Worm (Caenorhabditis elegans): ENCODE measurements around the gene W03C9.6.
A peak's percentile ranks its signal among the peaks of the same experiment; 100 is the strongest.

W03C9.6 gene

DNA sequence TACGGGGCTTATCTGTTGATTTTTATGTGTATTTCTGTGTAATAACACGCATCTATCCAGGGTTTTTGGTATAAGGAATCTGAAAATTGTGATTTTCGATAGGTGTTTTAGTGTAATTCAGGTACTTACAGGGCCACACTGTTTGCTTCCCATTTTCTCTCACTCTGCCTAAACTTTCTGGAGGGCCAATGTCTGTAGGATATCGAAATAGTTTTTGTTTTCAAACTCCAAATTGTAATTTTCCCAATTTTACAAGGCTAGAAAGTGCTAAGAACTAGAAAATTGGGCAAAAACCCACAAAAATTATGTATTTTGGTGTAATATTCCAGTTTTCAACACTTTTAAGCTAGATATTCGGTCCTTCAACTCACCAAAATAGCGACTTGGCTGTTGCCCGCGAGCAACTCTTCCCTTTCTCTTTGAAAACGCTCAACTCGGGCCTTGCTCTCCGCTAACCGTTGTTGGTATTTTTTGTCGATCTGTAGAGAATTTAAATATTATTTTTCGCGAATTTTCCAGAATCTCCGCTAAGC lies 22.5 kb downstream of the W03C9.6 start:
- peak in 1 of 2 experiments; percentile 10 for TF ChIP-seq lsy-2 (tag; optimal IDR thresholded peaks at IDR 0.05)
- no peak for TF ChIP-seq lin-11 (tag; optimal IDR thresholded peaks at IDR 0.05)
- TF ChIP-seq ceh-82 (tag; optimal IDR thresholded peaks at IDR 0.05), result no peak

DNA sequence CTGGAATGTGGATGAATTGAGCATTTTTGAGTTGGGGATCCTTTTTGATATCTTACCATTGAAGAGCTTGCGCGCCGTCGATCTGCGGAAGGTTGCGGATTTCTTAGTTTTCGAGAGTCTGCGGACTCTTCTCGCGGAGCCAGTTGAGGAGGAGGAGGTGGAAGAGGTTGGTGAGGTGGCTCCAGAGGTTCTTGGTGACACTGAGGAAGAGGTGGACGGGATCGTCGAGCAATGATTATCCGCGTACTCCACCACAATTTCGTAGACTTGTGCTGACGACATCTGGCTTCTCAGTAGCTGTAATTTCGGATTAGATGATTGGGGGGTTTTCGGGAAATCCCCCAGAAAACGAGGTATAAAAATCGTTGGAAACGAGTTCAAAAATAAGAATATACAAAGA lies 23.1 kb downstream of the W03C9.6 start, which contains the start of gene Y17G7B.21:
TSS of gene Y17G7B.21 (minus strand) at position 299 of the 400 bp plus-strand sequence.
- TF ChIP-seq ama-1 (optimal IDR thresholded peaks at IDR 0.05) (peak; percentile 70), skn-1 (tag; optimal IDR thresholded peaks at IDR 0.05) (no peak)

- TF ChIP-seq sma-3 (GFP tag; optimal IDR thresholded peaks at IDR 0.05) (no peak), nhr-11 (tag; optimal IDR thresholded peaks at IDR 0.05) (no peak), mbf-1 (tag; optimal IDR thresholded peaks at IDR 0.05) (no peak), sem-4 (tag; optimal IDR thresholded peaks at IDR 0.05) (no peak), elt-1 (tag; optimal IDR thresholded peaks at IDR 0.05) (no peak), Y55F3AM.14 (GFP tag; optimal IDR thresholded peaks at IDR 0.05) (no peak), blmp-1 (tag; optimal IDR thresholded peaks at IDR 0.05; ENCODE audit: insufficient read depth) (no peak), gmeb-1 (tag; optimal IDR thresholded peaks at IDR 0.05) (no peak), ceh-16 (tag; optimal IDR thresholded peaks at IDR 0.05) (no peak), lin-13 (GFP tag; optimal IDR thresholded peaks at IDR 0.05) (no peak), nhr-129 (tag; optimal IDR thresholded peaks at IDR 0.05) (no peak), mdl-1 (tag; optimal IDR thresholded peaks at IDR 0.05) (no peak), dmd-4 (tag; optimal IDR thresholded peaks at IDR 0.05) (no peak)
Observed at ce11 chrII:11978478-11978877, 24.2 kb downstream of the W03C9.6 start.

- TF ChIP-seq sma-3 (GFP tag; optimal IDR thresholded peaks at IDR 0.05) (no peak), elt-3 (tag; optimal IDR thresholded peaks at IDR 0.05) (no peak), egl-27 (tag; optimal IDR thresholded peaks at IDR 0.05) (no peak), ztf-1 (GFP tag; conservative IDR thresholded peaks at IDR 0.05) (no peak), nhr-6 (tag; optimal IDR thresholded peaks at IDR 0.05) (no peak), R02D3.7 (tag; optimal IDR thresholded peaks at IDR 0.05) (no peak), peb-1 (tag; optimal IDR thresholded peaks at IDR 0.05) (no peak), ama-1 (optimal IDR thresholded peaks at IDR 0.05) (no peak)
Observed at ce11 chrII:11978920-11979319, 24.6 kb downstream of the W03C9.6 start.

DNA sequence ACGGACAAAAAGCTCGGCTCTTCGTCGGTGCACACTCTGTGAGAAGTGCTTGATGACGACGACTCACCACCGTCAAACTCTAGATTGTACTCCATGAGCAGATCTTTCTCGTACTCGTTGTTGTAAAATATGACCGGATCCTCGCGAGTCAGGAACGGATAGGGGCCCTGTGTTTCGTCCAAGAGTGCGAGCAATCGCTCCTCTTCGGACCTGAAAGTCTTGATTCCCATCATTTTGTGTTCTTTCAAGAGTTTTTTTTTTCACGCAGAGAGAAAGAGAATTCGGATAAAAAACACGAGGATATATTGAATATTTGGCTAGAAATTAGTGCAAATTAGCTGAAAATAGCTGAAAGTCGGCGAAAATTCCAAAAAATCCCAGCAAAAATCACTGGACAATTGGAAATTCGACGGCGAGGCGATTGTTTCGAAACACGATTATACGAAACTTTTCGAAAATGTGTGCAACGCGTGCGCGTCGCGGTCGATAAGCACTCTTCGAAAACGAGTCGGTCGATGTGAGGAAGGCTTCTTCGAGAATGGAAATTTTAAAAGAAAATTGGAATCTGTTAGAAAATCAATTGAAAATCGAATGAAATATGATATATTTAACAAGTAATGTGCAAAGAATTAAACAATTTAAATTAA lies 25.3 kb downstream of the W03C9.6 start, which contains the start of the genes ash-2 and Y17G7B.20:
TSS of gene ash-2 (plus strand) at position 390 of the 647 bp plus-strand sequence.
TSS of gene Y17G7B.20 (minus strand) at position 396 of the 647 bp plus-strand sequence.
- TF ChIP-seq F13H6.1 (tag; optimal IDR thresholded peaks at IDR 0.05), result no peak
- peak; percentile 44 for TF ChIP-seq zag-1 (tag; optimal IDR thresholded peaks at IDR 0.05)
- peak in 1 of 2 experiments; percentile 23 for TF ChIP-seq lsy-2 (tag; optimal IDR thresholded peaks at IDR 0.05)
- no peak for TF ChIP-seq mbf-1 (tag; optimal IDR thresholded peaks at IDR 0.05)
- TF ChIP-seq ama-1 (optimal IDR thresholded peaks at IDR 0.05), result peak; percentile 64
- no peak for TF ChIP-seq lin-13 (GFP tag; optimal IDR thresholded peaks at IDR 0.05)
- no peak for TF ChIP-seq nhr-237 (tag; optimal IDR thresholded peaks at IDR 0.05)
- peak; percentile 23 for TF ChIP-seq unc-55 (GFP tag; optimal IDR thresholded peaks at IDR 0.05)
- no peak for TF ChIP-seq crh-2 (tag; optimal IDR thresholded peaks at IDR 0.05)
- no peak for TF ChIP-seq aly-2 (tag; optimal IDR thresholded peaks at IDR 0.05)
- TF ChIP-seq nhr-25 (tag; optimal IDR thresholded peaks at IDR 0.05), result no peak
- peak; percentile 77 for TF ChIP-seq C34F6.9 (tag; optimal IDR thresholded peaks at IDR 0.05)
- no peak for TF ChIP-seq alr-1 (tag; optimal IDR thresholded peaks at IDR 0.05)

- TF ChIP-seq zag-1 (tag; optimal IDR thresholded peaks at IDR 0.05) (no peak), ztf-4 (tag; optimal IDR thresholded peaks at IDR 0.05) (peak; percentile 80), elt-1 (tag; optimal IDR thresholded peaks at IDR 0.05) (no peak), lin-39 (tag; optimal IDR thresholded peaks at IDR 0.05) (no peak), blmp-1 (tag; optimal IDR thresholded peaks at IDR 0.05; ENCODE audit: insufficient read depth) (peak; percentile 71), nhr-12 (tag; optimal IDR thresholded peaks at IDR 0.05) (no peak), ceh-82 (tag; optimal IDR thresholded peaks at IDR 0.05) (peak; percentile 46), unc-62 (GFP tag; optimal IDR thresholded peaks at IDR 0.05) (no peak), egl-27 (tag; optimal IDR thresholded peaks at IDR 0.05) (peak; percentile 72), unc-55 (GFP tag; optimal IDR thresholded peaks at IDR 0.05) (peak; percentile 89), nhr-21 (tag; optimal IDR thresholded peaks at IDR 0.05) (peak; percentile 90), ztf-11 (tag; optimal IDR thresholded peaks at IDR 0.05) (no peak), lin-11 (tag; optimal IDR thresholded peaks at IDR 0.05) (peak; percentile 88), gmeb-1 (tag; optimal IDR thresholded peaks at IDR 0.05) (peak; percentile 85), peb-1 (tag; optimal IDR thresholded peaks at IDR 0.05) (no peak), sma-9 (GFP tag; optimal IDR thresholded peaks at IDR 0.05) (no peak), sma-9 (tag; optimal IDR thresholded peaks at IDR 0.05) (no peak), skn-1 (tag; optimal IDR thresholded peaks at IDR 0.05) (no peak), F13H6.1 (tag; optimal IDR thresholded peaks at IDR 0.05) (peak; percentile 85), crh-2 (tag; optimal IDR thresholded peaks at IDR 0.05) (peak; percentile 93), ZK546.5 (tag; optimal IDR thresholded peaks at IDR 0.05) (peak; percentile 99)
Observed at ce11 chrII:11980110-11980509, 25.8 kb downstream of the W03C9.6 start.

Data from whole organism, L2 larva.